Fruit fly (Drosophila melanogaster): ENCODE results near the gene CG17776.

DNA sequence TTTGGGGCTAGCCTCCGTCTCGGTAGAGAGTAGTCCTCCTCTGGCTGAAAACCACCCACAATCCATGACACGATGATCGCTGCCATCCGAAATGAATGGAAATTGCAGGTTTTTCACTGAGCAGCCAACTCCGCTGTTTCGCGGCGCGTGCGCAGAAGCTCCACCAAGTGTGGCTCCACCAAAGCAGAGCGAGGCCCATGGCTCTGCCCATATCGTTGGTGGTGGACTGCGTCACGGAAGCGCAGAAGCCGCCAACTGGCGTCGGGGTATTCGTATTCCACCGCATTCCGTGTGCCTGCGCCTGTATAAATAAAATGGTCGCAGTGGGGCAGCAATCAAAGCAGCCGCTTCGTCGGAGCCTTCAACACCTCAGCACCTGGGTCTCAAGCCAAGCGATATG lies 38.9 kb downstream of the CG17776 start, which contains the start of gene CG14052:
- TF ChIP-seq usp (GFP tag; optimal IDR thresholded peaks at IDR 0.05): no peak
- TF ChIP-seq psq (optimal IDR thresholded peaks at IDR 0.05): no peak
- no peak for TF ChIP-seq CG8478 (optimal IDR thresholded peaks at IDR 0.05)
- TF ChIP-seq Dll (optimal IDR thresholded peaks at IDR 0.05): no peak
- no peak for TF ChIP-seq pan (optimal IDR thresholded peaks at IDR 0.05)
